Worm (Caenorhabditis elegans) whole organism, L1 larva: Measurements from ENCODE around the gene ZK616.3.

Experiments
- F16B12.6 ChIP-seq: fragments of 150-350 bp; optimal IDR thresholded peaks from 2 replicates; lab custom pipeline; 2014; ENCODE audit warnings: missing biosample characterization, missing genetic modification characterization
- ama-1 ChIP-seq: fragments of 150-350 bp; optimal IDR thresholded peaks from 2 replicates; lab custom pipeline; 2014
- fkh-10 ChIP-seq: sonication (generic microtip); optimal IDR thresholded peaks from 2 replicates; lab custom pipeline; 2017; ENCODE audit warnings: missing biosample characterization, missing genetic modification reagents, missing genetic modification characterization
- lin-39 ChIP-seq: fragments of 150-350 bp; optimal IDR thresholded peaks from 2 replicates; lab custom pipeline; 2014; ENCODE audit warnings: missing biosample characterization, missing genetic modification reagents, missing genetic modification characterization
- mep-1 ChIP-seq: fragments of 150-350 bp; optimal IDR thresholded peaks from 2 replicates; lab custom pipeline; 2014; ENCODE audit warnings: missing biosample characterization, missing genetic modification characterization
- nhr-11 ChIP-seq: fragments of 150-350 bp; optimal IDR thresholded peaks from 2 replicates; lab custom pipeline; 2014; ENCODE audit warnings: missing biosample characterization, missing genetic modification characterization
- nhr-19 ChIP-seq: fragments of 200-800 bp; sonication (Bioruptor generic); conservative IDR thresholded peaks from 2 replicates; pipeline ENCODE4 v1.3.6; 2022; ENCODE audit warnings: missing genetic modification characterization, missing compliant biosample characterization
- nhr-237 ChIP-seq: fragments of 150-350 bp; optimal IDR thresholded peaks from 2 replicates; lab custom pipeline; 2014; ENCODE audit warnings: missing biosample characterization, missing genetic modification characterization
- snpc-4 ChIP-seq: fragments of 150-350 bp; optimal IDR thresholded peaks from 2 replicates; lab custom pipeline; 2014; ENCODE audit warnings: missing biosample characterization, missing genetic modification characterization
- unc-130 ChIP-seq: fragments of 150-350 bp; optimal IDR thresholded peaks from 2 replicates; lab custom pipeline; 2017; ENCODE audit warnings: missing biosample characterization, missing genetic modification characterization, inconsistent platforms
- unc-62 ChIP-seq: fragments of 150-350 bp; optimal IDR thresholded peaks from 2 replicates; lab custom pipeline; 2014; ENCODE audit warnings: missing biosample characterization, missing genetic modification reagents, missing genetic modification characterization
- zag-1 ChIP-seq: fragments of 150-350 bp; optimal IDR thresholded peaks from 2 replicates; lab custom pipeline; 2014; ENCODE audit warnings: missing biosample characterization, missing genetic modification characterization
- ztf-4 ChIP-seq: fragments of 150-350 bp; optimal IDR thresholded peaks from 2 replicates; lab custom pipeline; 2014; ENCODE audit warnings: missing biosample characterization, missing genetic modification characterization

DNA sequence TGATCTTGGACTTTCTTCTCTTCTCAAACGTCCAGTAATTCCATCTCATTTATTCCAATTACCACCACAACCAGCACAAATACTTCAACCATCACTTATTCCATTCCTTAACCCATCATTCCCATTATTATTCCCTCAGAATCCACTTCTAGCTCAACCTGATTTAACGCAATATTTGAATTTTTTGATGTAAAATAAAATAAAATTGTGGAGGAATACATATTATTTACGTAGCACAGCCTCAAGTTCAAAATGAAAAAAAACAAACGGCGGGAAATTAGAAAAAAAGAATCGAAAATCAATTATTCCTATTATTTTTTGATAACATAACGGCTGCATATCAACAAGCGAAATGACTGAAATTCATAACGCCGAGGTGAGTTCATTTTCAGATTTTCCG lies 8.5 kb downstream of the ZK616.3 start, which contains the start of gene ZK616.61:
- no peak for TF ChIP-seq unc-62
- TF ChIP-seq mep-1 (tag; lab: Kevin White, UChicago), result no peak
- TF ChIP-seq zag-1 (tag; lab: Kevin White, UChicago), result no peak
- no peak for TF ChIP-seq F16B12.6
- TF ChIP-seq fkh-10 (GFP tag; lab: Kevin White, UChicago), result no peak
- TF ChIP-seq lin-39 (tag; lab: Kevin White, UChicago), result no peak
- no peak for TF ChIP-seq ama-1
- no peak for TF ChIP-seq snpc-4 (tag; lab: Kevin White, UChicago)
- no peak for TF ChIP-seq nhr-11 (tag; lab: Kevin White, UChicago)
- no peak for TF ChIP-seq nhr-19
- no peak for TF ChIP-seq nhr-237 (tag; lab: Kevin White, UChicago)
- no peak for TF ChIP-seq unc-130
- no peak for TF ChIP-seq ztf-4 (tag; lab: Kevin White, UChicago)
